Worm (Caenorhabditis elegans) whole organism, L1 larva: Measurements from ENCODE around the gene cdc-37.
"Not testable (repeated sequence)": the region's sequence is repeated elsewhere in the genome, so short reads cannot be mapped to it uniquely, and the experiment has no call there.

ENCODE experiments used
- Y116A8C.19 ChIP-seq: sonication (generic microtip); optimal IDR thresholded peaks from 2 replicates; lab custom pipeline; 2016; ENCODE audit warnings: missing compliant biosample characterization, missing genetic modification characterization, borderline replicate concordance
- fkh-4 ChIP-seq: sonication (generic microtip); optimal IDR thresholded peaks from 2 replicates; lab custom pipeline; 2016; ENCODE audit warnings: missing compliant biosample characterization, missing genetic modification characterization, borderline replicate concordance
- nhr-11 ChIP-seq: fragments of 150-350 bp; optimal IDR thresholded peaks from 2 replicates; lab custom pipeline; 2014; ENCODE audit warnings: missing biosample characterization, missing genetic modification characterization
- pag-3 ChIP-seq: sonication (generic microtip); optimal IDR thresholded peaks from 2 replicates; lab custom pipeline; 2017; ENCODE audit warnings: missing genetic modification characterization, mild to moderate bottlenecking, missing compliant biosample characterization, antibody characterized with exemption, borderline replicate concordance; ENCODE audit not compliant: insufficient read depth
- rnt-1 ChIP-seq: sonication (generic microtip); optimal IDR thresholded peaks from 2 replicates; lab custom pipeline; 2016; ENCODE audit warnings: mild to moderate bottlenecking, missing genetic modification characterization, moderate library complexity, missing compliant biosample characterization
- tbx-2 ChIP-seq: sonication (generic microtip); optimal IDR thresholded peaks from 2 replicates; lab custom pipeline; 2016; ENCODE audit warnings: missing genetic modification characterization, missing compliant biosample characterization
- ztf-4 ChIP-seq: fragments of 150-350 bp; optimal IDR thresholded peaks from 2 replicates; lab custom pipeline; 2014; ENCODE audit warnings: missing biosample characterization, missing genetic modification characterization

DNA sequence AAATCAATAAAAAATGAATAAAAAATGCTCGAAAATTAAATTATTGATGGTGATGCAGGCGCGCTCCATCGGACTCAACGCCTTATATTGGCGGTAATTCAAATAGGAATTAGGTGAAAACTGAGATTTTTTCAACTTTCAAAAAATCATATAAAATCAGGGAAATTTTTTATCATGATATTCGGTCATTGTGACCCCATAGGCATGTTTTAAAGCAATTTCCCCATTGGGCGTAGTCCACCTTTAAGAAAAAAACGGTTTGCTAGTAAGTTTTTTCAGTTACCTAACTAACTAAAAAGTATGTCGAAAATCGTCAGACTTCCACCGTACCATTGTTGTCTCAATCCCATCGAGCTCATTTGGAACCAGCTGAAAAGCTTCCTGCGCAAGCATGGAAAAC, 12.8 kb upstream of the cdc-37 start, which contains the start of gene W08F4.1:
- TF ChIP-seq tbx-2; Y116A8C.19 (tag; lab: Kevin White, UChicago); rnt-1 (tag; lab: Kevin White, UChicago); pag-3; fkh-4; ztf-4; nhr-11 (tag; lab: Kevin White, UChicago): not testable (repeated sequence)
